Worm (Caenorhabditis elegans): Measurements from ENCODE around the gene ZK180.7.

ZK180.7 gene

DNA sequence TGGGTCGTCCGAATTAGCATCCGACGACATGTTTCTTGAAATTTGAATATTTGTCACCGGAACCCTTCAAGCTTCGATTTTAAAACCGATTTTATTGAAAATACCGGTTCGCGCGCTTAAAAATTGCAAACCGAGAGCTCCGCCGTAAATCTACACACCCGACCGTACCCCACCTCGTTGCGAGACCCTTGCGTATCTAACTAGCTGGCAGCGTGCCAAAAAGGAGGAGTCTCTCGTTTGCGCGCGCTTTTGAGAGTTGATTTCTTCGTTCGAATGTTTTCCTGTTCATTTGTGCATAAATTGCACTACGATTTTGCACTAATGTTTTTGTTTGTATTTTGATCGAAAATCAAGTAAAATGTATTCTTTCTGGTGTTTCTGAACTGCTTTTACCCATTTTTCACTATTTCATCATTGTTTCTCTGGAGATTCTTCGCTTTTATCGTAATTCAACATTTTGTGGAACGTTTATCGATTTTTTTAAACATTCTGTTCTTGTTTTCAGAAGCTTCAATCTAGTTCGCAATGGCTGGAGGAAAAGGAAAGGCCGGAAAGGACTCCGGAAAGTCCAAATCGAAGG, 44.5 kb upstream of the ZK180.7 start, which contains the start of the genes wapl-1 and htz-1 (continued):
- peak; percentile 7 for TF ChIP-seq ceh-48 (tag; optimal IDR thresholded peaks at IDR 0.05)
- TF ChIP-seq pqm-1 (tag; optimal IDR thresholded peaks at IDR 0.05): no peak
- no peak for TF ChIP-seq ceh-6 (GFP tag; optimal IDR thresholded peaks at IDR 0.05)
- TF ChIP-seq ceh-45 (GFP tag; IDR thresholded peaks at IDR 0.05): no peak
- peak; percentile 67 for TF ChIP-seq ceh-31 (tag; optimal IDR thresholded peaks at IDR 0.05)
- no peak for TF ChIP-seq odd-2 (tag; optimal IDR thresholded peaks at IDR 0.05)
- TF ChIP-seq ceh-9 (tag; optimal IDR thresholded peaks at IDR 0.05): no peak
- no peak for TF ChIP-seq pag-3 (tag; optimal IDR thresholded peaks at IDR 0.05; ENCODE audit: borderline replicate concordance)
- TF ChIP-seq unc-86 (tag; optimal IDR thresholded peaks at IDR 0.05): peak; percentile 9
- no peak for TF ChIP-seq fkh-10 (GFP tag; optimal IDR thresholded peaks at IDR 0.05)
- TF ChIP-seq tbx-7 (tag; optimal IDR thresholded peaks at IDR 0.05): no peak
- TF ChIP-seq C08G9.2 (tag; optimal IDR thresholded peaks at IDR 0.05): no peak
- TF ChIP-seq hlh-6 (tag; optimal IDR thresholded peaks at IDR 0.05): no peak
- no peak for TF ChIP-seq hlh-30 (tag; optimal IDR thresholded peaks at IDR 0.05; ENCODE audit: insufficient read depth)
- peak; percentile 64 for TF ChIP-seq unc-42 (tag; optimal IDR thresholded peaks at IDR 0.05)
- TF ChIP-seq lim-6 (tag; optimal IDR thresholded peaks at IDR 0.05): no peak
- no peak for TF ChIP-seq dmd-4 (tag; optimal IDR thresholded peaks at IDR 0.05; ENCODE audit: borderline replicate concordance)
- TF ChIP-seq ceh-30 (tag; optimal IDR thresholded peaks at IDR 0.05): no peak
- TF ChIP-seq pha-2 (tag; optimal IDR thresholded peaks at IDR 0.05): no peak
- no peak for TF ChIP-seq K02D7.2 (tag; optimal IDR thresholded peaks at IDR 0.05)
- TF ChIP-seq nhr-11 (tag; optimal IDR thresholded peaks at IDR 0.05): no peak
- peak; percentile 71 for TF ChIP-seq tbx-2 (tag; optimal IDR thresholded peaks at IDR 0.05)
- no peak for TF ChIP-seq nhr-232 (tag; optimal IDR thresholded peaks at IDR 0.05)
- TF ChIP-seq ttx-3 (tag; optimal IDR thresholded peaks at IDR 0.05): no peak
- no peak for TF ChIP-seq zip-5 (tag; optimal IDR thresholded peaks at IDR 0.05)
- TF ChIP-seq syd-9 (tag; optimal IDR thresholded peaks at IDR 0.05): peak; percentile 15
- TF ChIP-seq ceh-18 (tag; optimal IDR thresholded peaks at IDR 0.05): peak; percentile 74
- no peak for TF ChIP-seq ama-1 (optimal IDR thresholded peaks at IDR 0.05)
- peak; percentile 69 for TF ChIP-seq rnt-1 (tag; optimal IDR thresholded peaks at IDR 0.05)
- TF ChIP-seq ceh-24 (tag; optimal IDR thresholded peaks at IDR 0.05): no peak

DNA sequence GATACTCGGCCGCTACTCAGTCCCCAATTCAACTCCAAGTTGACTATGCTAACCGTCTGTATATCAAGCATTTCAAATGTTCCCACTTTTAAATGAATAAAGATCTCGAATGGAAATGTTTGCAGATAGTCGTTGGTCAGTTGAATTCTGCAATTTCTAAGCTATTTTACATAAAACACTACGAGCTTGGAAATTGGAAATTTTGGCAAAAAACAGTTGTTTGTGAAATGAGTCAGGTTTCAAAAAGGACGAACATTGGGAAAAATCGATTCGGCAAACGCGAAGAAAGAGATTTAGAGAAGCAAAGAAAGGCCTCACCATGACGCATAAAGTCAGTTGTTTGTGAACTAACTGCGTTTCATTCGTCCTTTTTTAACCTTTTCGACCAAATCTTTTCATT, 43.5 kb upstream of the ZK180.7 start:
- TF ChIP-seq ceh-48 (tag; optimal IDR thresholded peaks at IDR 0.05): peak; percentile 69
- TF ChIP-seq C08G9.2 (tag; optimal IDR thresholded peaks at IDR 0.05): no peak
- peak; percentile 76 for TF ChIP-seq ama-1 (optimal IDR thresholded peaks at IDR 0.05)

DNA sequence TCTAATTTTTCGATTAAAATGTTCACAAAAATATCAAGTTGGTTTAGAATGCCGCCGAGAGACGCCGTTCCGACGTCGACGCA, 43.2 kb upstream of the ZK180.7 start, which contains the start of gene chat-1:
TSS of gene chat-1 (plus strand) at position 48 of the 83 bp plus-strand sequence.
- TF ChIP-seq hlh-13 (GFP tag; optimal IDR thresholded peaks at IDR 0.05): no peak
- no peak for TF ChIP-seq tbx-2 (tag; optimal IDR thresholded peaks at IDR 0.05)
- TF ChIP-seq fkh-10 (GFP tag; optimal IDR thresholded peaks at IDR 0.05): no peak
- no peak for TF ChIP-seq pha-2 (tag; optimal IDR thresholded peaks at IDR 0.05)
- TF ChIP-seq dmd-4 (tag; optimal IDR thresholded peaks at IDR 0.05; ENCODE audit: borderline replicate concordance): no peak
- no peak for TF ChIP-seq sox-4 (tag; optimal IDR thresholded peaks at IDR 0.05)
- no peak for TF ChIP-seq ceh-34 (tag; optimal IDR thresholded peaks at IDR 0.05)
- no peak for TF ChIP-seq ref-2 (tag; optimal IDR thresholded peaks at IDR 0.05)

DNA sequence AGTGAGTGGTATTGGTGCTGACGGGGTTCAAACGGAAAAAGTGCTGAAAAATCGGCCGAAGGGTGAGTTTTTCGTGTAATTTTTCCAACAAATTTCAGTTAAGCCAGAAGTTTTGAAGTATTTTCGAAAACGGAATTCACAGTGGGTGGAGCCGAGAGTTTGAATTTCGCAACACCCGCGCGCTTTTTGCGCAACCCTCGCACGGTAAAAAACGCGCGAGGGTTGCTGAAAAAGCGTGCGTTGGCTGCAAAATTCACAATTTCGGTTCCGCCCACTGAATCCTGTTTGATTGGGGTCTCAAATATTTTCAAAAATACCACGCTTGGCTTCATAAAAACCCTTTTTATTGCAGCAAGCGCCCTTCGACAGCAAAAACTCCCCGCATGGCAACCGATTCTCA, 43.0 kb upstream of the ZK180.7 start:
- TF ChIP-seq ama-1 (optimal IDR thresholded peaks at IDR 0.05) (no peak), pat-9 (tag; optimal IDR thresholded peaks at IDR 0.05) (no peak), madf-2 (tag; optimal IDR thresholded peaks at IDR 0.05) (no peak), unc-55 (GFP tag; optimal IDR thresholded peaks at IDR 0.05) (no peak), Y22D7AL.16 (tag; optimal IDR thresholded peaks at IDR 0.05) (no peak), syd-9 (tag; optimal IDR thresholded peaks at IDR 0.05) (no peak), ceh-48 (tag; optimal IDR thresholded peaks at IDR 0.05) (no peak), nhr-232 (tag; optimal IDR thresholded peaks at IDR 0.05) (no peak)
